Fruit fly (Drosophila melanogaster): ENCODE measurements around the gene CG17127.

DNA sequence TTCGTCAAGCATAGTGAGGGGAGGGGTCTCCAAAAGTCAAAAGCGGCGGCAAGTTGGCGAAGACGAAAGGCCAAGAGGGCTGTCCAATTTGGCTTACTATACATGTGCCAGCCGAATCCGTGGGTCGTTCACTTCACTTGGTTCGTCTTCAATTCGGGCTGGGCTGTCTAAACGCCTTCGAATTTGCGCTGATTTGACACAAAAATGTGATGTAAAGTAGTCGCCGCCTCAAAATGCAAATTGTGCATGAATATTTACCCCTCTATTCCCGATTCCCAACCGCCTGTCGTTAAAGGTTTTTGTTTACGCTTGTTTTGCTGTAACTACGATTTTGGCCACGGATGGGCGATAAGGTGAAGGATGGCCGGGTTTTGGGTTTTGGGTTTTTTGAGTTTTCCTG is 25.1 kb downstream of the CG17127 start:
- TF ChIP-seq CG8478 (optimal IDR thresholded peaks at IDR 0.05) = no peak
- TF ChIP-seq CTCF (optimal IDR thresholded peaks at IDR 0.05) = no peak
